Fruit fly (Drosophila melanogaster) whole organism, embryonic: ENCODE results near the gene CG14221.

Experiments
- Abd-B ChIP-seq: fragments of 200-800 bp; sonication (Bioruptor generic); optimal IDR thresholded peaks from 2 replicates; lab custom pipeline; 2018; ENCODE audit warnings: missing biosample characterization, mild to moderate bottlenecking, missing genetic modification characterization, moderate library complexity
- Awh ChIP-seq: fragments of 200-800 bp; sonication (Bioruptor generic); IDR thresholded peaks from 2 replicates; pipeline ENCODE4, ENCODE4 v1.3.6; 2022; ENCODE audit warnings: missing biosample characterization, missing genetic modification characterization
- CG10267 ChIP-seq: fragments of 200-800 bp; sonication (Bioruptor generic); optimal IDR thresholded peaks from 2 replicates; lab custom pipeline; 2018; ENCODE audit warnings: missing biosample characterization, mild to moderate bottlenecking, missing genetic modification characterization, moderate library complexity
- CG10274 ChIP-seq: fragments of 200-800 bp; sonication (Bioruptor generic); optimal IDR thresholded peaks from 3 replicates; lab custom pipeline; 2017; ENCODE audit warnings: missing biosample characterization, mild to moderate bottlenecking, missing genetic modification characterization
- CG10543 ChIP-seq: fragments of 200-800 bp; sonication (Bioruptor generic); optimal IDR thresholded peaks from 3 replicates; lab custom pipeline; 2017; ENCODE audit warnings: missing biosample characterization, mild to moderate bottlenecking, missing genetic modification characterization, moderate library complexity
- CG10979 ChIP-seq: fragments of 200-800 bp; sonication (Bioruptor generic); optimal IDR thresholded peaks from 2 replicates; lab custom pipeline; 2018; ENCODE audit warnings: missing biosample characterization, mild to moderate bottlenecking, missing genetic modification characterization, moderate library complexity
- CG11695 ChIP-seq: fragments of 200-800 bp; sonication (Bioruptor generic); IDR thresholded peaks from 3 replicates; pipeline ENCODE4 v1.3.6; 2022; ENCODE audit warnings: missing biosample characterization, missing genetic modification characterization
- CG12071 ChIP-seq: fragments of 200-800 bp; sonication (Bioruptor generic); optimal IDR thresholded peaks from 3 replicates; lab custom pipeline; 2018; ENCODE audit warnings: missing biosample characterization, mild to moderate bottlenecking, missing genetic modification characterization
- CG12104 ChIP-seq: fragments of 200-800 bp; sonication (Bioruptor generic); optimal IDR thresholded peaks from 3 replicates; lab custom pipeline; 2016; ENCODE audit warnings: missing biosample characterization, missing genetic modification characterization
- CG17359 ChIP-seq: fragments of 200-800 bp; sonication (Bioruptor generic); optimal IDR thresholded peaks from 3 replicates; lab custom pipeline; 2018; ENCODE audit warnings: missing biosample characterization, mild to moderate bottlenecking, missing genetic modification characterization, moderate library complexity
- CG17385 ChIP-seq: fragments of 200-800 bp; sonication (Bioruptor generic); optimal IDR thresholded peaks from 3 replicates; lab custom pipeline; 2018; ENCODE audit warnings: missing biosample characterization, mild to moderate bottlenecking, missing genetic modification characterization
- CG17829 ChIP-seq: fragments of 200-800 bp; optimal IDR thresholded peaks from 2 replicates; lab custom pipeline; 2019; ENCODE audit warnings: missing biosample characterization, mild to moderate bottlenecking, missing genetic modification characterization, moderate library complexity
- CG17912 ChIP-seq: fragments of 200-800 bp; sonication (Bioruptor generic); optimal IDR thresholded peaks from 2 replicates; lab custom pipeline; 2018; ENCODE audit warnings: missing biosample characterization, mild to moderate bottlenecking, missing genetic modification characterization
- CG18262 ChIP-seq: fragments of 200-800 bp; optimal IDR thresholded peaks from 3 replicates; lab custom pipeline; 2019; ENCODE audit warnings: missing biosample characterization, mild to moderate bottlenecking, missing genetic modification characterization, moderate library complexity
- CG18619 ChIP-seq: fragments of 200-800 bp; sonication (Bioruptor generic); optimal IDR thresholded peaks from 3 replicates; lab custom pipeline; 2017; ENCODE audit warnings: missing biosample characterization, mild to moderate bottlenecking, missing genetic modification characterization
- CG2120 ChIP-seq: fragments of 200-800 bp; sonication (Bioruptor generic); optimal IDR thresholded peaks from 3 replicates; lab custom pipeline; 2016; ENCODE audit warnings: missing biosample characterization, missing genetic modification characterization
- CG2712 ChIP-seq: fragments of 200-800 bp; optimal IDR thresholded peaks from 3 replicates; lab custom pipeline; 2019; ENCODE audit warnings: missing biosample characterization, mild to moderate bottlenecking, missing genetic modification characterization, moderate library complexity
- CG33557 ChIP-seq: fragments of 200-800 bp; sonication (Bioruptor generic); optimal IDR thresholded peaks from 2 replicates; lab custom pipeline; 2019; ENCODE audit warnings: missing biosample characterization, mild to moderate bottlenecking, missing genetic modification characterization, moderate library complexity
- CG4282 ChIP-seq: fragments of 200-800 bp; sonication (Bioruptor generic); optimal IDR thresholded peaks from 2 replicates; lab custom pipeline; 2016; ENCODE audit warnings: missing biosample characterization, missing genetic modification characterization
- CG6175 ChIP-seq: fragments of 200-800 bp; sonication (Bioruptor generic); IDR thresholded peaks from 3 replicates; pipeline ENCODE4 v1.3.6; 2022; ENCODE audit warnings: missing biosample characterization, missing genetic modification characterization
- CG7556 ChIP-seq: fragments of 200-800 bp; sonication (Bioruptor generic); optimal IDR thresholded peaks from 2 replicates; lab custom pipeline; 2017; ENCODE audit warnings: missing biosample characterization, mild to moderate bottlenecking, missing genetic modification characterization
- CG7839 ChIP-seq: fragments of 200-800 bp; sonication (Bioruptor generic); optimal IDR thresholded peaks from 3 replicates; lab custom pipeline; 2018; ENCODE audit warnings: missing biosample characterization, mild to moderate bottlenecking, missing genetic modification characterization, moderate library complexity
- CG8944 ChIP-seq: fragments of 200-800 bp; sonication (Bioruptor generic); optimal IDR thresholded peaks from 3 replicates; lab custom pipeline; 2016; ENCODE audit warnings: missing biosample characterization, missing genetic modification characterization
- Camta ChIP-seq: fragments of 200-800 bp; sonication (Bioruptor generic); optimal IDR thresholded peaks from 2 replicates; lab custom pipeline; 2016; ENCODE audit warnings: missing biosample characterization, missing genetic modification characterization
- CkIIα-i1 ChIP-seq: fragments of 200-800 bp; sonication (Bioruptor generic); IDR thresholded peaks from 2 replicates; pipeline ENCODE4 v1.3.6; 2022; ENCODE audit warnings: missing biosample characterization, missing genetic modification characterization
- Dek ChIP-seq: fragments of 200-800 bp; sonication (Bioruptor generic); optimal IDR thresholded peaks from 3 replicates; lab custom pipeline; 2019; ENCODE audit warnings: missing biosample characterization, mild to moderate bottlenecking, missing genetic modification characterization, moderate library complexity
- Dfd ChIP-seq, 2 experiments: fragments of >200 bp; optimal IDR thresholded peaks; 2 replicates each; lab custom pipeline; 2017; ENCODE audit warnings: missing biosample characterization in 2 of 2, missing genetic modification characterization in 2 of 2
- Hr51 ChIP-seq, 2 experiments: fragments of 200-800 bp; sonication (Bioruptor generic); optimal IDR thresholded peaks; 2 replicates in 1 of 2; 3 replicates in 1 of 2; lab custom pipeline; 2016 to 2018; ENCODE audit warnings: missing biosample characterization in 2 of 2, missing genetic modification characterization in 2 of 2, mild to moderate bottlenecking in 1 of 2, moderate library complexity in 1 of 2
- Med ChIP-seq: fragments of 200-800 bp; sonication (Bioruptor generic); peaks from one replicate; lab custom pipeline; 2016; ENCODE audit warnings: missing biosample characterization, missing genetic modification characterization, mild to moderate bottlenecking, inconsistent platforms, moderate library complexity
- Nf-YC ChIP-seq: fragments of 200-800 bp; optimal IDR thresholded peaks from 3 replicates; lab custom pipeline; 2019; ENCODE audit warnings: missing biosample characterization, mild to moderate bottlenecking, missing genetic modification characterization, moderate library complexity
- Six4 ChIP-seq: fragments of 200-800 bp; sonication (Bioruptor generic); optimal IDR thresholded peaks from 2 replicates; lab custom pipeline; 2016; ENCODE audit warnings: missing biosample characterization, missing genetic modification characterization
- Usf ChIP-seq: fragments of 200-800 bp; sonication (Bioruptor generic); optimal IDR thresholded peaks from 2 replicates; lab custom pipeline; 2017; ENCODE audit warnings: missing genotype, missing biosample characterization, missing genetic modification characterization
- ac ChIP-seq: fragments of 200-800 bp; sonication (Bioruptor generic); optimal IDR thresholded peaks from 3 replicates; lab custom pipeline; 2017; ENCODE audit warnings: missing biosample characterization, mild to moderate bottlenecking, missing genetic modification characterization
- caup ChIP-seq: fragments of 200-800 bp; sonication (Bioruptor generic); optimal IDR thresholded peaks from 3 replicates; lab custom pipeline; 2017; ENCODE audit warnings: missing biosample characterization, mild to moderate bottlenecking, missing genetic modification characterization, moderate library complexity; ENCODE audit not compliant: severe bottlenecking
- dmrt99B ChIP-seq: fragments of 200-800 bp; sonication (Bioruptor generic); optimal IDR thresholded peaks from 2 replicates; lab custom pipeline; 2018; ENCODE audit warnings: missing biosample characterization, mild to moderate bottlenecking, missing genetic modification characterization, moderate library complexity
- ewg ChIP-seq: fragments of 200-800 bp; sonication (Bioruptor generic); optimal IDR thresholded peaks from 3 replicates; lab custom pipeline; 2017; ENCODE audit warnings: mild to moderate bottlenecking, missing biosample characterization, missing genetic modification reagents, missing genetic modification characterization
- fd3F ChIP-seq: fragments of 200-800 bp; sonication (Bioruptor generic); optimal IDR thresholded peaks from 2 replicates; lab custom pipeline; 2018; ENCODE audit warnings: missing biosample characterization, mild to moderate bottlenecking, missing genetic modification characterization, moderate library complexity
- fd64A ChIP-seq: fragments of 200-800 bp; sonication (Bioruptor generic); optimal IDR thresholded peaks from 3 replicates; lab custom pipeline; 2018; ENCODE audit warnings: missing biosample characterization, mild to moderate bottlenecking, missing genetic modification characterization
- inv ChIP-seq: fragments of 200-800 bp; sonication (Bioruptor generic); IDR thresholded peaks from 2 replicates; pipeline ENCODE4 v1.3.6; 2022; ENCODE audit warnings: missing biosample characterization, missing genetic modification characterization; ENCODE audit not compliant: partially characterized antibody
- kah ChIP-seq: fragments of 200-800 bp; sonication (Bioruptor generic); optimal IDR thresholded peaks from 2 replicates; lab custom pipeline; 2018; ENCODE audit warnings: missing biosample characterization, mild to moderate bottlenecking, missing genetic modification characterization
- kni ChIP-seq: fragments of 200-800 bp; sonication (Bioruptor generic); optimal IDR thresholded peaks from 3 replicates; lab custom pipeline; 2017; ENCODE audit warnings: mild to moderate bottlenecking, missing biosample characterization, missing genetic modification reagents, missing genetic modification characterization
- nmo ChIP-seq: fragments of 200-800 bp; sonication (Bioruptor generic); optimal IDR thresholded peaks from 2 replicates; lab custom pipeline; 2018; ENCODE audit warnings: missing biosample characterization, mild to moderate bottlenecking, missing genetic modification characterization, moderate library complexity
- org-1 ChIP-seq: fragments of 200-800 bp; sonication (Bioruptor generic); optimal IDR thresholded peaks from 2 replicates; lab custom pipeline; 2017; ENCODE audit warnings: missing biosample characterization, missing genetic modification characterization
- prd ChIP-seq, 3 experiments: fragments of >200 bp in 2 of 3; fragments of 200-800 bp in 1 of 3; sonication (Bioruptor generic) in 1 of 3; optimal IDR thresholded peaks in 2 of 3; IDR thresholded peaks in 1 of 3; 2 replicates in 2 of 3; 3 replicates in 1 of 3; pipeline versions ENCODE4 v1.3.6 to Lab custom; 2017 to 2022; ENCODE audit warnings: missing biosample characterization in 1 of 3, missing genetic modification characterization in 1 of 3
- sc ChIP-seq, 3 experiments: fragments of >200 bp in 2 of 3; fragments of 200-800 bp in 1 of 3; sonication (Bioruptor generic) in 1 of 3; optimal IDR thresholded peaks; 2 replicates in 2 of 3; 3 replicates in 1 of 3; lab custom pipeline; 2017; ENCODE audit warnings: mild to moderate bottlenecking in 1 of 3, missing biosample characterization in 1 of 3, missing genetic modification characterization in 1 of 3, missing genetic modification reagents in 1 of 3
- sens ChIP-seq: fragments of 200-800 bp; sonication (Bioruptor generic); peaks from one replicate; lab custom pipeline; 2016; ENCODE audit warnings: missing biosample characterization, missing genetic modification characterization
- sna ChIP-seq: fragments of 200-800 bp; sonication (Bioruptor generic); IDR thresholded peaks from 2 replicates; pipeline ENCODE4 v1.3.6; 2022; ENCODE audit warnings: missing biosample characterization, missing genetic modification characterization; ENCODE audit not compliant: partially characterized antibody

Gene CG14221

DNA sequence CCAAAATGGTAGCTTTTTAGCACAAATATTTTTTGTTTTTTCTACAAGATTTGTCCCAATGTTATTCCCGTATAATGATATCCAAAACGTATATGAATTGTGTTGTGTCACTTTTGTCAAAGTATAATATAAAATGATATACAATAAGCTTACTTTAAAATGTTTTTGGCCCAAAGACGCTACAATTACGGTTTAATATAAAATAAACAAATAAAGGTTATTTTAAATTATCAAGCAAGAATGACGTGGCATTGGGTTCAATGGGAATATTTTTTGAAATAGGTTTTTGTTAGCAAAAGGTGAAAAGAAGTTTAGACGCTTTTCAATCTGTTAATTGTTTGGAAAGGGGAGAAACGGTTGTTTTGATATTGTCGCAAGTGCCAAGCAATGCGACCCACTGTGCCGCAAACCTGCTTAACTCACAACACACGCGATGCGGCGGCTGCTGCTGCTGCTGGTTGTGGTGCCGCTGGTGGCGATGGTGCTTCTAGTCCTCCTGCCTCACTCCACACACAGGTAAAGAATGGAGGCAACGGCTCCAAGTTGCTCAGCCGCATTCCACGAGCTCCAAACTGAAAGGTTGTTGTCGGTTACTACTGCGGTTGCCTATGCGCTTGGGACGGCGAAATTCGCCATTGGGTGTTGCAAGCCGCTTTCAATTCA is 42.3 kb upstream of the CG14221 start (continued):
- TF ChIP-seq CG7839 (tag; lab: Kevin White, UChicago) (peak; percentile 73), CG12104 (GFP tag; lab: Kevin White, UChicago) (peak; percentile 61), kni (peak; percentile 50), ewg (GFP tag; lab: Kevin White, UChicago) (peak; percentile 19), org-1 (peak; percentile 51), Abd-B (GFP tag; lab: Kevin White, UChicago) (peak; percentile 41), caup (GFP tag; lab: Kevin White, UChicago) (peak; percentile 10), CG17359 (tag; lab: Kevin White, UChicago) (peak; percentile 35), CG17385 (GFP tag; lab: Kevin White, UChicago) (peak; percentile 66), ac (GFP tag; lab: Kevin White, UChicago) (no peak), prd (optimal IDR thresholded peaks at IDR 0.05; lab: Kevin White, UChicago) (no peak), prd (GFP tag; IDR thresholded peaks at IDR 0.05; lab: Robert Waterston, UW) (0 out of 3 replicates have a peak, but pooled peaks have one; percentile 16), Nf-YC (tag; lab: Kevin White, UChicago) (peak; percentile 62), inv (GFP tag; lab: Robert Waterston, UW) (no peak), CG10267 (peak; percentile 37), CG18619 (GFP tag; lab: Kevin White, UChicago) (peak; percentile 71), kah (peak; percentile 12), CG17912 (GFP tag; lab: Kevin White, UChicago) (no peak), sens (GFP tag; lab: Kevin White, UChicago) (peak; percentile 91), fd3F (peak; percentile 7), CG12071 (GFP tag; lab: Kevin White, UChicago) (no peak), CG10979 (tag; lab: Kevin White, UChicago) (peak; percentile 64), CG7556 (GFP tag; lab: Kevin White, UChicago) (peak; percentile 85), CG6175 (peak; percentile 94), CG10543 (peak; percentile 24), CG10274 (peak; percentile 25), Med (GFP tag; lab: Kevin White, UChicago) (peak; percentile 64), Awh (0 out of 2 replicates have a peak, but pooled peaks have one; percentile 13), CG18262 (peak; percentile 82), CG17829 (tag; lab: Kevin White, UChicago) (peak; percentile 48), CG2120 (peak; percentile 62), CG8944 (GFP tag; lab: Kevin White, UChicago) (no peak), fd64A (no peak), nmo (GFP tag; lab: Kevin White, UChicago) (peak; percentile 70), CG4282 (GFP tag; lab: Kevin White, UChicago) (no peak), Dfd (GFP tag; optimal IDR thresholded peaks at IDR 0.05; lab: Kevin White, UChicago) (no peak), dmrt99B (tag; lab: Kevin White, UChicago) (peak; percentile 72), Camta (GFP tag; lab: Kevin White, UChicago) (peak; percentile 49), Hr51 (GFP tag; optimal IDR thresholded peaks at IDR 0.05; lab: Kevin White, UChicago) (peak in 1 of 2 experiments; percentile 49), sna (GFP tag; lab: Robert Waterston, UW) (no peak), Six4 (GFP tag; lab: Kevin White, UChicago) (peak; percentile 41), Dek (peak; percentile 32), Usf (peak; percentile 41), CkIIα-i1 (no peak), CG11695 (GFP tag; lab: Robert Waterston, UW) (peak; percentile 46; the same call in 2 of the 3 replicates), sc (optimal IDR thresholded peaks at IDR 0.05; lab: Kevin White, UChicago) (no peak), sc (GFP tag; optimal IDR thresholded peaks at IDR 0.05; lab: Kevin White, UChicago) (peak; percentile 24), CG33557 (GFP tag; lab: Kevin White, UChicago) (peak; percentile 57), CG2712 (peak; percentile 58)
